Worm (Caenorhabditis elegans) whole organism, early embryonic: ENCODE results near the gene T24A6.20.

Experiments used
- F13C5.2 ChIP-seq: sonication (generic microtip); optimal IDR thresholded peaks from 2 replicates; lab custom pipeline; 2017; ENCODE audit warnings: mild to moderate bottlenecking, missing genetic modification characterization, inconsistent platforms, missing compliant biosample characterization
- aly-1 ChIP-seq: sonication (generic microtip); optimal IDR thresholded peaks from 2 replicates; lab custom pipeline; 2016; ENCODE audit warnings: missing genetic modification characterization, missing compliant biosample characterization
- ama-1 ChIP-seq: fragments of 150-350 bp; optimal IDR thresholded peaks from 2 replicates; lab custom pipeline; 2014
- ceh-13 ChIP-seq: fragments of 200-800 bp; sonication (Bioruptor generic); optimal IDR thresholded peaks from 2 replicates; lab custom pipeline; 2018; ENCODE audit warnings: mild to moderate bottlenecking, missing genetic modification characterization, missing compliant biosample characterization
- ceh-36 ChIP-seq: sonication (generic microtip); optimal IDR thresholded peaks from 2 replicates; lab custom pipeline; 2016; ENCODE audit warnings: missing genetic modification characterization, inconsistent platforms, missing compliant biosample characterization
- flt-1 ChIP-seq: fragments of 200-800 bp; sonication (Bioruptor generic); IDR thresholded peaks from 2 replicates; pipeline ENCODE4 v1.3.6; 2022; ENCODE audit warnings: missing genetic modification characterization, missing compliant biosample characterization
- hmg-4 ChIP-seq: fragments of 200-800 bp; sonication (Bioruptor generic); optimal IDR thresholded peaks from 2 replicates; lab custom pipeline; 2018; ENCODE audit warnings: mild to moderate bottlenecking, missing genetic modification characterization, missing compliant biosample characterization
- hnd-1 ChIP-seq: sonication (generic microtip); optimal IDR thresholded peaks from 2 replicates; lab custom pipeline; 2016; ENCODE audit warnings: missing genetic modification characterization, missing compliant biosample characterization
- scrt-1 ChIP-seq: fragments of 200-800 bp; sonication (Bioruptor generic); IDR thresholded peaks from 2 replicates; pipeline ENCODE4 v1.3.6; 2022; ENCODE audit warnings: missing genetic modification characterization, missing compliant biosample characterization
- tbx-11 ChIP-seq: fragments of 200-800 bp; sonication (Bioruptor generic); IDR thresholded peaks from 2 replicates; pipeline ENCODE4 v1.3.6; 2022; ENCODE audit warnings: missing genetic modification characterization, missing compliant biosample characterization
- tbx-37 ChIP-seq: fragments of 200-800 bp; sonication (Bioruptor generic); conservative IDR thresholded peaks from 2 replicates; pipeline ENCODE4 v1.3.6; 2022; ENCODE audit warnings: missing genetic modification reagents, missing genetic modification characterization, missing compliant biosample characterization

DNA sequence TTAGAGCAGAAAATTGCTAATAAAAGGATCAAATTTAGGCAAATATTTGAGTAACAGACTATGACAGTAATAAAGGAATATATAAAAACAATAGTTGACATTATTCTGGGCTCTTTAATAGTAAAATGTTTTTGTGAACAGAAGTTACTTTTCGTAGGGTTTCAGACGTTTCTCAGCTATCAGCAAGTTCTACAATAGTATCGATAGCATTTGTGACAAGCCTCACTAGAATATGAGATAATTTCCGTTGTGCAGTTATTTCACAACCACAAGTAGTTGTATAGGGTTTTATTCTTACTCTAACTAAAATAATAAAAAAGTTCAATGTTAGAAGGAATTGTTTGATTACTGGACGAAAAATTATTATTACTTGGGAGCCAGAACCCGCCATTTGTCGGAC lies 6.4 kb upstream of the T24A6.20 start, which contains the start of gene srbc-68:
- TF ChIP-seq F13C5.2 (tag; lab: Kevin White, UChicago) (no peak), ama-1 (lab: Kevin White, UChicago) (no peak), hnd-1 (tag; lab: Kevin White, UChicago) (no peak), scrt-1 (GFP tag; lab: Robert Waterston, UW) (no peak), aly-1 (no peak), tbx-37 (GFP tag; lab: Robert Waterston, UW) (no peak), hmg-4 (no peak), tbx-11 (GFP tag; lab: Robert Waterston, UW) (no peak), flt-1 (GFP tag; lab: Robert Waterston, UW) (no peak), ceh-36 (tag; lab: Kevin White, UChicago) (no peak), ceh-13 (GFP tag; lab: Kevin White, UChicago) (no peak)
